Worm (Caenorhabditis elegans) whole organism, L2 larva: Measurements from ENCODE around the gene zig-2.

Experiments used
- C34F6.9 ChIP-seq: fragments of 150-350 bp; optimal IDR thresholded peaks from 2 replicates; lab custom pipeline; 2014; ENCODE audit warnings: missing biosample characterization, missing genetic modification characterization
- alr-1 ChIP-seq: fragments of 150-350 bp; optimal IDR thresholded peaks from 2 replicates; lab custom pipeline; 2014; ENCODE audit warnings: missing biosample characterization, missing genetic modification characterization
- blmp-1 ChIP-seq: sonication (generic microtip); optimal IDR thresholded peaks from 2 replicates; lab custom pipeline; 2017; ENCODE audit warnings: missing genetic modification characterization, mild to moderate bottlenecking, missing compliant biosample characterization, antibody characterized with exemption, moderate library complexity; ENCODE audit not compliant: insufficient read depth
- fos-1 ChIP-seq: fragments of 150-350 bp; optimal IDR thresholded peaks from 2 replicates; lab custom pipeline; 2014; ENCODE audit warnings: missing biosample characterization, missing genetic modification characterization
- gmeb-1 ChIP-seq: fragments of 150-350 bp; optimal IDR thresholded peaks from 2 replicates; lab custom pipeline; 2014; ENCODE audit warnings: missing biosample characterization, missing genetic modification characterization
- lsy-2 ChIP-seq, 2 experiments: fragments of 150-350 bp in 1 of 2; sonication (generic microtip) in 1 of 2; optimal IDR thresholded peaks; 2 replicates each; lab custom pipeline; 2014 to 2017; ENCODE audit warnings: missing biosample characterization in 2 of 2, missing genetic modification characterization in 2 of 2
- sma-3 ChIP-seq: sonication (generic microtip); optimal IDR thresholded peaks from 2 replicates; lab custom pipeline; 2016; ENCODE audit warnings: missing genetic modification reagents, missing genetic modification characterization, missing compliant biosample characterization
- snpc-4 ChIP-seq: fragments of 150-350 bp; optimal IDR thresholded peaks from 2 replicates; lab custom pipeline; 2014; ENCODE audit warnings: missing biosample characterization, missing genetic modification characterization
- unc-55 ChIP-seq: fragments of 150-350 bp; sonication (generic microtip); optimal IDR thresholded peaks from 3 replicates; lab custom pipeline; 2014; ENCODE audit warnings: missing biosample characterization, missing genetic modification reagents, missing genetic modification characterization

DNA sequence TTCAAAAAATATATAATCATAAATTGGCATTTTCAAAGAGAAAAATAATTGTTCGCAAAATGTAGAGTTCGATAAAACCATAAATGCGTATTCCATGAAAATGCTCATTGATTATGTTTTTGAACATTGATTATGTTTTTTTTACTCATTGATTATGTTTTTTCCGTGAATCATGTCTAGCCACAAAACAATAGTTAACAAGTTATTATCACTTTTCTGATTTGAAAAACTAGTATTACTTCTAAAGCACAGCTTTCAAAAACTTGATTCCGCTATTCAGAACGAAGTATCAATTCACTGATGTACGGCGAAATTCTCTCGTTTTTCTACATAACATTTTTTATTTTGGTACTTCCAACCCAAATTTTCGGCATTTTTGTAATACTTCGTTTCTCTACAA lies 5.4 kb downstream of the zig-2 start, which contains the start of gene srd-48:
- no peak for TF ChIP-seq alr-1 (tag; lab: Kevin White, UChicago)
- no peak for TF ChIP-seq blmp-1
- TF ChIP-seq unc-55 (GFP tag; lab: Kevin White, UChicago): no peak
- no peak for TF ChIP-seq C34F6.9
- no peak for TF ChIP-seq snpc-4
- TF ChIP-seq gmeb-1 (tag; lab: Kevin White, UChicago): no peak
- TF ChIP-seq fos-1 (tag; lab: Kevin White, UChicago): no peak
- TF ChIP-seq lsy-2 (tag; optimal IDR thresholded peaks at IDR 0.05; lab: Kevin White, UChicago): no peak
- no peak for TF ChIP-seq sma-3 (GFP tag; lab: Kevin White, UChicago)
